Worm (Caenorhabditis elegans) whole organism, young adult: Measurements from ENCODE around the gene C30G7.3.

ENCODE experiments used
- B0336.3 ChIP-seq: fragments of 200-800 bp; sonication (Bioruptor generic); IDR thresholded peaks from 2 replicates; pipeline ENCODE4 v1.3.6; 2022; ENCODE audit warnings: missing genetic modification characterization, missing compliant biosample characterization
- F39B2.1 ChIP-seq: fragments of 200-800 bp; sonication (Bioruptor generic); IDR thresholded peaks from 2 replicates; pipeline ENCODE4 v1.3.6; 2022; ENCODE audit warnings: missing genetic modification reagents, missing genetic modification characterization, missing compliant biosample characterization
- gei-17 ChIP-seq: fragments of 200-800 bp; sonication (Bioruptor generic); optimal IDR thresholded peaks from 2 replicates; lab custom pipeline; 2018; ENCODE audit warnings: mild to moderate bottlenecking, missing genetic modification characterization, missing compliant biosample characterization
- lsl-1 ChIP-seq: fragments of 200-800 bp; sonication (Bioruptor generic); optimal IDR thresholded peaks from 2 replicates; lab custom pipeline; 2018; ENCODE audit warnings: mild to moderate bottlenecking, missing genetic modification characterization, moderate library complexity, missing compliant biosample characterization
- madf-3 ChIP-seq: fragments of 200-800 bp; sonication (Bioruptor generic); IDR thresholded peaks from 2 replicates; pipeline ENCODE4 v1.3.6; 2022; ENCODE audit warnings: missing genetic modification reagents, missing genetic modification characterization, missing compliant biosample characterization
- unc-130 ChIP-seq: sonication (generic microtip); optimal IDR thresholded peaks from 2 replicates; lab custom pipeline; 2016; ENCODE audit warnings: missing genetic modification reagents, missing genetic modification characterization, missing compliant biosample characterization

- TF ChIP-seq unc-130 (no peak), F39B2.1 (GFP tag; lab: Robert Waterston, UW) (no peak), B0336.3 (GFP tag; lab: Robert Waterston, UW) (no peak), madf-3 (GFP tag; lab: Robert Waterston, UW) (no peak), gei-17 (no peak), lsl-1 (GFP tag; lab: Kevin White, UChicago) (no peak)
These were observed 4.0 kb upstream of the C30G7.3 start, which contains the start of gene hil-1 for ce11 chrV:14949477-14949876.
